Worm (Caenorhabditis elegans) whole organism, L1 larva: Measurements from ENCODE around the gene C23H3.5.
A peak's percentile ranks its signal among the peaks of the same experiment; 100 is the strongest.

Source experiments
- egl-27 ChIP-seq, 2 experiments: fragments of 150-350 bp in 1 of 2; sonication (generic microtip); optimal IDR thresholded peaks; 3 replicates each; lab custom pipeline; 2017 to 2018; ENCODE audit warnings: missing biosample characterization in 2 of 2, missing genetic modification characterization in 2 of 2, missing genetic modification reagents in 2 of 2
- fkh-8 ChIP-seq: sonication (generic microtip); optimal IDR thresholded peaks from 2 replicates; lab custom pipeline; 2016; ENCODE audit warnings: mild to moderate bottlenecking, missing genetic modification characterization, missing compliant biosample characterization

DNA sequence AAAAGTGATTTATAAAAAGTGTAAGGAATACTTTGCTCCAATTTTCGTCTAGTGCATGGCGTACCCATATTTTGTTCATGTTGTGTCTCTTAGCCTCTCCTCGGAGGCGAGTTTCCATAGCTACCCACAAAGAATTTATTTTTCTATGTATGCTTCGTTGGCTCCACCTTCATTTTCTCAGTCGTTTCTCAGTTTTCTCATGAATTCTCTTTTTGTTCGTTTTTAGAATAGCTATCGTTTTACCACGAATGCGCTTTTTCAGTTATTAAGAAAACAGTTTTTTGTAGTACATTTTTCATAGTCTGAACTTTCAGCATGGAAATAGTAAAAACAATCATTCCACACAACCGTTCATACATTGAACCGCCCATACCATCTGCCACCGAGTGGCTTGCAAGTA is 41.0 kb upstream of the C23H3.5 start, which contains the start of gene osta-1:
- TF ChIP-seq fkh-8, result peak; percentile 86
- TF ChIP-seq egl-27 (tag; optimal IDR thresholded peaks at IDR 0.05; lab: Kevin White, UChicago), result no peak
